Worm (Caenorhabditis elegans): ENCODE measurements around the gene mrpl-30.
"Not testable (repeated sequence)": the region's sequence is repeated elsewhere in the genome, so short reads cannot be mapped to it uniquely, and the experiment has no call there.

Gene mrpl-30

ce11 chrIII:2438543-2438942 is 27.8 kb upstream of the mrpl-30 start, which contains the start of gene E02H9.13:
TSS of gene E02H9.13 (minus strand) at chrIII:2438741.
- peak; percentile 89 for TF ChIP-seq ceh-48 (tag; optimal IDR thresholded peaks at IDR 0.05)
- TF ChIP-seq ztf-16 (tag; optimal IDR thresholded peaks at IDR 0.05), result no peak

- not testable (repeated sequence) for TF ChIP-seq F13H6.1 (tag; optimal IDR thresholded peaks at IDR 0.05); pag-3 (tag; optimal IDR thresholded peaks at IDR 0.05; ENCODE audit: borderline replicate concordance); pha-4 (tag; optimal IDR thresholded peaks at IDR 0.05)
Measured at ce11 chrIII:2435805-2436204, 25.0 kb upstream of the mrpl-30 start, which contains the start of gene E02H9.6. TSS of gene E02H9.6 (plus strand) at chrIII:2436105.

- TF ChIP-seq unc-42, dve-1, ceh-34 (tag; optimal IDR thresholded peaks at IDR 0.05): not testable (repeated sequence)
Measured at ce11 chrIII:2435373-2435772, 24.6 kb upstream of the mrpl-30 start, which contains the start of gene W04B5.6. TSS of gene W04B5.6 (minus strand) at chrIII:2435473.

ce11 chrIII:2432925-2433324 is 22.1 kb upstream of the mrpl-30 start:
- TF ChIP-seq che-1 (tag; optimal IDR thresholded peaks at IDR 0.05), result no peak
- no peak for TF ChIP-seq ceh-14 (tag; optimal IDR thresholded peaks at IDR 0.05)
- no peak for TF ChIP-seq pha-4 (tag; optimal IDR thresholded peaks at IDR 0.05)
- TF ChIP-seq pag-3 (tag; optimal IDR thresholded peaks at IDR 0.05; ENCODE audit: borderline replicate concordance), result no peak
- TF ChIP-seq unc-42 (tag; optimal IDR thresholded peaks at IDR 0.05), result no peak
- no peak for TF ChIP-seq tbx-2 (tag; optimal IDR thresholded peaks at IDR 0.05)
- no peak for TF ChIP-seq K09A11.1 (tag; optimal IDR thresholded peaks at IDR 0.05; ENCODE audit: insufficient read depth)
- no peak for TF ChIP-seq pax-1 (tag; optimal IDR thresholded peaks at IDR 0.05)
- TF ChIP-seq pat-9 (tag; optimal IDR thresholded peaks at IDR 0.05), result no peak

ce11 chrIII:2426122-2426521 is 15.3 kb upstream of the mrpl-30 start, which contains the start of gene W04B5.8:
TSS of gene W04B5.8 (plus strand) at chrIII:2426316.
- TF ChIP-seq hlh-6 (tag; optimal IDR thresholded peaks at IDR 0.05) (no peak), npax-4 (tag; optimal IDR thresholded peaks at IDR 0.05) (no peak), lin-11 (tag; optimal IDR thresholded peaks at IDR 0.05) (no peak), ttx-3 (tag; optimal IDR thresholded peaks at IDR 0.05) (no peak), ahr-1 (tag; optimal IDR thresholded peaks at IDR 0.05) (no peak), elt-2 (tag; optimal IDR thresholded peaks at IDR 0.05) (no peak), unc-42 (tag; optimal IDR thresholded peaks at IDR 0.05) (peak; percentile 11), eyg-1 (tag; optimal IDR thresholded peaks at IDR 0.05) (no peak), unc-55 (GFP tag; optimal IDR thresholded peaks at IDR 0.05) (peak; percentile 52), ceh-31 (tag; optimal IDR thresholded peaks at IDR 0.05) (peak; percentile 50), fkh-10 (GFP tag; optimal IDR thresholded peaks at IDR 0.05) (no peak), nhr-232 (tag; optimal IDR thresholded peaks at IDR 0.05) (no peak), unc-86 (tag; optimal IDR thresholded peaks at IDR 0.05) (no peak), nfya-1 (tag; optimal IDR thresholded peaks at IDR 0.05) (peak; percentile 40), tbx-2 (tag; optimal IDR thresholded peaks at IDR 0.05) (peak; percentile 17), nhr-11 (tag; optimal IDR thresholded peaks at IDR 0.05) (no peak), ceh-14 (tag; optimal IDR thresholded peaks at IDR 0.05) (no peak), K09A11.1 (tag; optimal IDR thresholded peaks at IDR 0.05; ENCODE audit: insufficient read depth) (no peak), ceh-48 (tag; optimal IDR thresholded peaks at IDR 0.05) (peak; percentile 76), che-1 (tag; optimal IDR thresholded peaks at IDR 0.05) (no peak), sox-4 (tag; optimal IDR thresholded peaks at IDR 0.05) (no peak), hlh-13 (GFP tag; optimal IDR thresholded peaks at IDR 0.05) (no peak), tbx-7 (tag; optimal IDR thresholded peaks at IDR 0.05) (no peak)

ce11 chrIII:2424783-2425329 is 14.1 kb upstream of the mrpl-30 start:
- TF ChIP-seq hlh-8 (tag; optimal IDR thresholded peaks at IDR 0.05) (no peak), fkh-6 (tag; optimal IDR thresholded peaks at IDR 0.05) (no peak), sox-2 (GFP tag; IDR thresholded peaks at IDR 0.05) (no peak), ceh-31 (tag; optimal IDR thresholded peaks at IDR 0.05) (peak; percentile 7), C08G9.2 (tag; optimal IDR thresholded peaks at IDR 0.05) (no peak), ceh-19 (GFP tag; optimal IDR thresholded peaks at IDR 0.05) (no peak), rnt-1 (tag; optimal IDR thresholded peaks at IDR 0.05) (no peak), unc-86 (tag; optimal IDR thresholded peaks at IDR 0.05) (no peak)

Measured in whole organism, late embryonic.